Worm (Caenorhabditis elegans): ENCODE results near the gene Y39A3B.1.

Gene Y39A3B.1

DNA sequence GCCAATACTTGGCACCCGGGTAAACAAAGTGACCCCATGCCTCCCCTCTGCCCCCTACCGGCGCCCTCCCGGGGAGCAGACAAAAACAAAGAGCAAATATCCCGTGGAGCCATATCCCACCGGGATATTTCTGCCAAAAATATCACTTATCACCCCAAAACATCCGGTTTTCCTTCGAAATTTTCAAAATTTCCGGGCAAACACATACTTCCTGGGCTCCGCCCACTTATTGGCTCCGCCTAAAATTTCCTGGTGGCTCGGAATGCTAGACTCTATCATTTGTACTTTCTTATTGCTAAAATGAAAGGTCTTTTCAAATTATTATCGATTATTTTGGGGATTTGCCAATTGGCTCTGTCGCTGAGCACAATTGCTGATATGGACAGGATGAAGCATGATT is at the start of gene Y39A3B.1:
Gene Y39A3B.1 (plus strand): TSS at position 301 of the 400 bp plus-strand sequence.
- TF ChIP-seq ceh-16 (tag; optimal IDR thresholded peaks at IDR 0.05) (no peak), ama-1 (optimal IDR thresholded peaks at IDR 0.05) (no peak)

DNA sequence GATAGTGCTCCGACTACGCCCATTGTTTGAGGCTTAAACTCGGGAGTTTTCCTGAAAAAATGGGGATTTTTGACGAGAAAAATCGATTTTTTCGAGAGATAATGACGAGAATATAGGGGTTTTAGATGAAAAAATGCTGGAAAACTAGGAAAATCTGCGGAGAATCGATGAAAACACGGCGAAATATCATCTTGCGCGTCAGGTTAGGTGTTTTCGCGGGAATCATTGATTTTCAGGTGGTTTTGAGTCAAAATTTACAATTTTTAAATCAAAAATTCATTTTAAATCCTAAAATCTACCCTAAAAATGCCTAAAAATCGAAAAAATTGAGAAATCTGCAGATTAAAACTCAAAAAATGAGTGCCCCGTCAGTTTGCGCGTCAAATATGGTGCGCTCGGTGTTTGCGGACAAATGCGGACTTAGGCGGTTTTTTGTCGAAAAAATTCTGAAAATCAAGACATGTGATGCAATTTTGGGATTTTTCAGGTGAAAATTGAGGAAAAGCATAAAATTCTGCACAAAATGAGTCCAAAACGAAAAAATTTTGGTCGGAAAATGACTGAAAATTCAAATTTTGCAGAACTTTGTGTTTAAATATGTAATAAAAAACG is 43.8 kb upstream of the Y39A3B.1 start, which contains the start of gene mboa-6:
Gene mboa-6 (minus strand): TSS at position 51 of the 612 bp plus-strand sequence.
- peak; percentile 18 for TF ChIP-seq hmg-11 (tag; optimal IDR thresholded peaks at IDR 0.05)
- TF ChIP-seq fkh-10 (GFP tag; optimal IDR thresholded peaks at IDR 0.05) = no peak

DNA sequence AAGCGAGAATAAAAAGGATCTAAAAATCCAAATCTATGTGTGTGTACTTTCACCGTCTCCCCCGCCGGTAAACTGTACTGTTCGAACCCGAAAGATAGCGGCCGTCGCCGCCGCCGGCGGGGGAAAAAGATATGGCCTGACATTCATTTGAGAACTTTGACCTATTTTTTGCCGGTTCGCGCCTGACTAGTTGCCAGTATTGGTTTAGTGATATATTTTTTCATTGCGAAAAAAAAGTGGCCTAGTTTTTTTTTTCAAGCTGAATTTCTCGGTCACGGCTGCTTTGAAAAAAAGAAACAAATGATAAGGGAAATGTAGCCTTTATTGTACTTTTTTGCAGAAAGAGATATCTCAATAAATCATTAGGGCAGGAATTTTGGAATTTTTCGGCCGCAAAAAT is 43.3 kb upstream of the Y39A3B.1 start:
- TF ChIP-seq ztf-4 (tag; optimal IDR thresholded peaks at IDR 0.05) (no peak), elt-2 (tag; optimal IDR thresholded peaks at IDR 0.05) (peak; percentile 41), nhr-11 (tag; optimal IDR thresholded peaks at IDR 0.05) (no peak), R02D3.7 (tag; optimal IDR thresholded peaks at IDR 0.05) (no peak), fkh-10 (GFP tag; optimal IDR thresholded peaks at IDR 0.05) (no peak), elt-3 (tag; optimal IDR thresholded peaks at IDR 0.05) (no peak), nhr-23 (tag; optimal IDR thresholded peaks at IDR 0.05) (peak; percentile 46), nhr-76 (tag; optimal IDR thresholded peaks at IDR 0.05) (no peak), egl-5 (tag; optimal IDR thresholded peaks at IDR 0.05) (no peak), ceh-9 (tag; optimal IDR thresholded peaks at IDR 0.05) (no peak), elt-1 (tag; optimal IDR thresholded peaks at IDR 0.05) (no peak), unc-62 (GFP tag; optimal IDR thresholded peaks at IDR 0.05) (no peak), skn-1 (tag; optimal IDR thresholded peaks at IDR 0.05) (no peak)

DNA sequence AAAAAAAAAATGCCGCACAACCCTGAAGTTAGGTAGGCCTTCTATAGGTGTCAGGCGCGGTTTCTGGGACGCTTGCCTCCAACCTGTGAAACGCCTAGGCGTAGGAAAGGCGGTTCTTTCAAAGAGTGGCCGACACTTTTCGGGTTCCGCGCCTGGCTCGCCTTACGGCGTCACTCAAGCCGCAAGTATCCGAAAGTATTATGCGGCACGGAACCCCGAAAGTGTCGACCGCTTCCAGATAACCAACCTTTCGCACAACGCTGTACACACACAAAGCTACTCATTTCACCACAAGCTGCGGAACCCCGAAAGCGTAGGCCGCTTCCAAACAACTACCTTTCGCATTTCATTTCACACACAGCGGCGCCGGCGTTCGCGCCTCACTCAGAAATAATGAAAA is 42.7 kb upstream of the Y39A3B.1 start:
- TF ChIP-seq nfya-1 (tag; optimal IDR thresholded peaks at IDR 0.05; ENCODE audit: insufficient read depth) (no peak), R02D3.7 (tag; optimal IDR thresholded peaks at IDR 0.05) (no peak), ama-1 (optimal IDR thresholded peaks at IDR 0.05) (no peak), ceh-82 (tag; optimal IDR thresholded peaks at IDR 0.05) (no peak), pqm-1 (tag; optimal IDR thresholded peaks at IDR 0.05) (no peak), mdl-1 (tag; optimal IDR thresholded peaks at IDR 0.05) (no peak), aly-2 (tag; optimal IDR thresholded peaks at IDR 0.05) (no peak), daf-12 (tag; optimal IDR thresholded peaks at IDR 0.05) (no peak)

DNA sequence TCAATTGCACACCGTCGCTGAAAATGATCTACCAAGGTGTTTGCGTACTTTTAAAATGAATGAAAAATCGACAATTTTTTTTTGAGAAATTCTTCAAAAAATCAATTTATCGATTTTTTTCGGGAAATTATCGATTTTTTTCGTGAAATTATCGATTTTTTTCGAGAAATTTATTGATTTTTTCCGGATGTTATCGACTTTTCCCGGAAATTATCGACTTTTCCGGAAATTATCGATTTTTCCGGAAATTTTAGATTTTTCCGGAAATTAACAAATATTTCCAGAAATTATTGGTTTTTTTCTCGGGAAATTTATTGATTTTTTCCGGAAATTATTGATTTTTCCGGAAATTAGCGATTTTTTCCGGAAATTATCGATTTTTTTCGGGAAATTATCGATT is 40.7 kb upstream of the Y39A3B.1 start:
- TF ChIP-seq ceh-28 (tag; optimal IDR thresholded peaks at IDR 0.05) = peak; percentile 91

DNA sequence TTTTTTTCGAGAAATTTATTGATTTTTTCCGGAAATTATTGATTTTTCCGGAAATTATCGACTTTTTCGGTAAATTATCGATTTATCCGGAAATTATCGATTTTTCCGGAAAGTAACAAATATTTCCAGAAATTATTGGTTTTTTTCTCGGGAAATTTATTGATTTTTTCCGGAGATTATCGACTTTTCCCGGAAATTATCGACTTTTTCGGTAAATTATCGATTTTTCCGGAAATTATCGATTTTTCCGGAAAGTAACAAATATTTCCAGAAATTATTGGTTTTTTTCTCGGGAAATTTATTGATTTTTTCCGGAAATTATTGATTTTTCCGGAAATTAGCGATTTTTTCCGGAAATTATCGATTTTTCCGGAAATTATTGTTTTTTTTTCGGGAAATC is 40.2 kb upstream of the Y39A3B.1 start:
- TF ChIP-seq ceh-28 (tag; optimal IDR thresholded peaks at IDR 0.05) = peak; percentile 76

DNA sequence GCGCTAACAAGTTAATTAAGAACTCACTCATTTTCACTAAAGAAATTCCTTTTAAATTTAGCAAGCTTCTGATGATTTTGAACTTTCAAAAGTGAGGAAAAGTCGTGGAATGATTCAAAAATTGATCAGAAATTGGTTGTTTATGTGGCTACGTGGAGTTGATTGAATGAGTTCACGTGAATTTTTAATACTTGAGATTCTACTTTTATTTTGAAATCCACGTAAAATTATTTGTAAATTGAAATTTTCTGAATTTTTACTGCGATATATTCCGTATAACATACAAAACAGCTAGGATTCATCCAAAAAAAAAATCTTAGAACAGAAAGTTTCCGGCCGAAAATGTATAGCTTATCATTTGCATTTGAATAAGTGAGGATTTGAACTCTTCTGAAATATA is 36.0 kb upstream of the Y39A3B.1 start, which contains the start of gene moa-1:
Gene moa-1 (minus strand): TSS at position 101 of the 400 bp plus-strand sequence.
- TF ChIP-seq nhr-237 (tag; optimal IDR thresholded peaks at IDR 0.05) (no peak), sea-2 (GFP tag; optimal IDR thresholded peaks at IDR 0.05) (no peak), eor-1 (tag; optimal IDR thresholded peaks at IDR 0.05) (no peak), lin-39 (tag; optimal IDR thresholded peaks at IDR 0.05) (no peak), hmg-11 (tag; optimal IDR thresholded peaks at IDR 0.05) (no peak), egl-27 (tag; optimal IDR thresholded peaks at IDR 0.05) (no peak), ztf-11 (tag; optimal IDR thresholded peaks at IDR 0.05) (no peak), unc-62 (GFP tag; optimal IDR thresholded peaks at IDR 0.05) (no peak), nhr-25 (tag; optimal IDR thresholded peaks at IDR 0.05) (no peak), pqm-1 (tag; optimal IDR thresholded peaks at IDR 0.05) (no peak), zag-1 (tag; optimal IDR thresholded peaks at IDR 0.05) (no peak), ceh-82 (tag; optimal IDR thresholded peaks at IDR 0.05) (no peak), ztf-4 (tag; optimal IDR thresholded peaks at IDR 0.05) (no peak), pha-4 (tag; optimal IDR thresholded peaks at IDR 0.05) (no peak), nhr-67 (tag; optimal IDR thresholded peaks at IDR 0.05) (no peak), snpc-4 (tag; optimal IDR thresholded peaks at IDR 0.05) (no peak), lin-15B (tag; optimal IDR thresholded peaks at IDR 0.05) (no peak)
